Fruit fly (Drosophila melanogaster): ENCODE results near the gene CG10555.

Gene CG10555

dm6 chrX:8410349-8411240, 11.9 kb downstream of the CG10555 start (continued):
- TF ChIP-seq CG1024 (GFP tag; IDR thresholded peaks at IDR 0.05): no peak
- TF ChIP-seq CG4282 (GFP tag; optimal IDR thresholded peaks at IDR 0.05): no peak
- no peak for TF ChIP-seq Lpt (GFP tag; optimal IDR thresholded peaks at IDR 0.05)
- no peak for TF ChIP-seq knrl (GFP tag; IDR thresholded peaks at IDR 0.05; ENCODE audit: partially characterized antibody)
- TF ChIP-seq CG2120 (GFP tag; optimal IDR thresholded peaks at IDR 0.05): no peak
- no peak for TF ChIP-seq dpn (GFP tag; optimal IDR thresholded peaks at IDR 0.05)
- TF ChIP-seq ac (GFP tag; optimal IDR thresholded peaks at IDR 0.05): no peak
- TF ChIP-seq CG6689 (GFP tag; IDR thresholded peaks at IDR 0.05): no peak
- TF ChIP-seq CG4328 (GFP tag; optimal IDR thresholded peaks at IDR 0.05): no peak
- no peak for TF ChIP-seq CG32772 (GFP tag; IDR thresholded peaks at IDR 0.05)
- no peak for TF ChIP-seq psq (GFP tag; optimal IDR thresholded peaks at IDR 0.05)
- TF ChIP-seq CG17829 (tag; optimal IDR thresholded peaks at IDR 0.05): no peak
- no peak for TF ChIP-seq jigr1 (GFP tag; IDR thresholded peaks at IDR 0.05)
- TF ChIP-seq CG12391 (tag; optimal IDR thresholded peaks at IDR 0.05): no peak
- TF ChIP-seq ken (GFP tag; IDR thresholded peaks at IDR 0.05): peak; percentile 28; the same call in 1 of the 3 replicates
- TF ChIP-seq esg (GFP tag; conservative IDR thresholded peaks at IDR 0.05): no peak
- peak; percentile 2 for TF ChIP-seq B-H2 (GFP tag; optimal IDR thresholded peaks at IDR 0.05)
- no peak for TF ChIP-seq ftz-f1 (GFP tag; optimal IDR thresholded peaks at IDR 0.05)
- TF ChIP-seq pum (GFP tag; optimal IDR thresholded peaks at IDR 0.05): no peak
- TF ChIP-seq Ada2b (GFP tag; IDR thresholded peaks at IDR 0.05): no peak
- no peak for TF ChIP-seq CG15011 (GFP tag; optimal IDR thresholded peaks at IDR 0.05)
- TF ChIP-seq fd96Cb (tag; optimal IDR thresholded peaks at IDR 0.05): no peak
- TF ChIP-seq wdn (GFP tag; IDR thresholded peaks at IDR 0.05): peak; percentile 7; the same call in 1 of the 2 replicates
- no peak for TF ChIP-seq CG17612 (GFP tag; IDR thresholded peaks at IDR 0.05)
- TF ChIP-seq bowl (GFP tag; IDR thresholded peaks at IDR 0.05): peak; percentile 80; the same call in 1 of the 2 replicates
- no peak for TF ChIP-seq btn (GFP tag; optimal IDR thresholded peaks at IDR 0.05)
- no peak for TF ChIP-seq CG1602 (GFP tag; optimal IDR thresholded peaks at IDR 0.05)
- TF ChIP-seq eve (GFP tag; optimal IDR thresholded peaks at IDR 0.05): no peak
- no peak for TF ChIP-seq CG9215 (GFP tag; IDR thresholded peaks at IDR 0.05)
- peak; percentile 10; the same call in 1 of the 2 replicates for TF ChIP-seq sob (GFP tag; IDR thresholded peaks at IDR 0.05)
- no peak for TF ChIP-seq CG8924 (tag; optimal IDR thresholded peaks at IDR 0.05)
- no peak for TF ChIP-seq seq (GFP tag; IDR thresholded peaks at IDR 0.05)
- TF ChIP-seq tup (GFP tag; optimal IDR thresholded peaks at IDR 0.05): no peak
- no peak for TF ChIP-seq CG12104 (GFP tag; optimal IDR thresholded peaks at IDR 0.05)
- TF ChIP-seq GATAe (GFP tag; conservative IDR thresholded peaks at IDR 0.05): no peak
- TF ChIP-seq CG2678 (tag; optimal IDR thresholded peaks at IDR 0.05): no peak
- no peak for TF ChIP-seq cas (GFP tag; IDR thresholded peaks at IDR 0.05)
- no peak for TF ChIP-seq nau (GFP tag; optimal IDR thresholded peaks at IDR 0.05)
- no peak for TF ChIP-seq CG30020 (tag; optimal IDR thresholded peaks at IDR 0.05)
- peak; percentile 96 for TF ChIP-seq CG1832 (GFP tag; optimal IDR thresholded peaks at IDR 0.05)
- no peak for TF ChIP-seq CG15269 (tag; optimal IDR thresholded peaks at IDR 0.05)
- no peak for TF ChIP-seq Sox102F (GFP tag; optimal IDR thresholded peaks at IDR 0.05)
- 0 out of 3 replicates have a peak, but pooled peaks have one; percentile 6 for TF ChIP-seq CG11695 (GFP tag; IDR thresholded peaks at IDR 0.05)
- peak; percentile 76 for TF ChIP-seq sens (GFP tag)
- TF ChIP-seq trh (GFP tag; optimal IDR thresholded peaks at IDR 0.05): no peak
- TF ChIP-seq oc (tag; optimal IDR thresholded peaks at IDR 0.05): no peak
- no peak for TF ChIP-seq pnt (GFP tag; optimal IDR thresholded peaks at IDR 0.05)
- no peak for TF ChIP-seq p53 (GFP tag; optimal IDR thresholded peaks at IDR 0.05)
- no peak for TF ChIP-seq CG11398 (GFP tag; optimal IDR thresholded peaks at IDR 0.05)
- TF ChIP-seq crol (GFP tag; IDR thresholded peaks at IDR 0.05): no peak
- no peak for TF ChIP-seq wor (GFP tag; IDR thresholded peaks at IDR 0.05)
